Worm (Caenorhabditis elegans) whole organism, early embryonic: ENCODE data around the gene clec-224.

Experiments
- B0310.2 ChIP-seq: sonication (generic microtip); optimal IDR thresholded peaks from 2 replicates; lab custom pipeline; 2016; ENCODE audit warnings: mild to moderate bottlenecking, missing genetic modification characterization, missing compliant biosample characterization
- ama-1 ChIP-seq: fragments of 150-350 bp; optimal IDR thresholded peaks from 2 replicates; lab custom pipeline; 2014
- hmbx-1 ChIP-seq: sonication (generic microtip); optimal IDR thresholded peaks from 2 replicates; lab custom pipeline; 2016; ENCODE audit warnings: mild to moderate bottlenecking, missing genetic modification characterization, missing compliant biosample characterization
- hmg-4 ChIP-seq: fragments of 200-800 bp; sonication (Bioruptor generic); optimal IDR thresholded peaks from 2 replicates; lab custom pipeline; 2018; ENCODE audit warnings: mild to moderate bottlenecking, missing genetic modification characterization, missing compliant biosample characterization
- hnd-1 ChIP-seq: sonication (generic microtip); optimal IDR thresholded peaks from 2 replicates; lab custom pipeline; 2016; ENCODE audit warnings: missing genetic modification characterization, missing compliant biosample characterization
- scrt-1 ChIP-seq: fragments of 200-800 bp; sonication (Bioruptor generic); IDR thresholded peaks from 2 replicates; pipeline ENCODE4 v1.3.6; 2022; ENCODE audit warnings: missing genetic modification characterization, missing compliant biosample characterization
- sea-1 ChIP-seq: fragments of 200-800 bp; sonication (Bioruptor generic); conservative IDR thresholded peaks from 2 replicates; pipeline ENCODE4 v1.3.6; 2022; ENCODE audit warnings: missing genetic modification characterization, missing compliant biosample characterization
- tbx-11 ChIP-seq: fragments of 200-800 bp; sonication (Bioruptor generic); IDR thresholded peaks from 2 replicates; pipeline ENCODE4 v1.3.6; 2022; ENCODE audit warnings: missing genetic modification characterization, missing compliant biosample characterization
- tbx-37 ChIP-seq: fragments of 200-800 bp; sonication (Bioruptor generic); conservative IDR thresholded peaks from 2 replicates; pipeline ENCODE4 v1.3.6; 2022; ENCODE audit warnings: missing genetic modification reagents, missing genetic modification characterization, missing compliant biosample characterization
- tra-4 ChIP-seq: sonication (generic microtip); optimal IDR thresholded peaks from 2 replicates; lab custom pipeline; 2017; ENCODE audit warnings: missing genetic modification characterization, missing compliant biosample characterization

- TF ChIP-seq ama-1 (lab: Kevin White, UChicago) (no peak), tbx-11 (GFP tag; lab: Robert Waterston, UW) (no peak), hnd-1 (tag; lab: Kevin White, UChicago) (no peak), scrt-1 (GFP tag; lab: Robert Waterston, UW) (no peak), sea-1 (GFP tag; lab: Robert Waterston, UW) (no peak), hmbx-1 (tag; lab: Kevin White, UChicago) (no peak), tbx-37 (GFP tag; lab: Robert Waterston, UW) (no peak), B0310.2 (tag; lab: Kevin White, UChicago) (no peak), hmg-4 (GFP tag; lab: Kevin White, UChicago) (no peak), tra-4 (tag; lab: Kevin White, UChicago) (no peak)
Observed at ce11 chrV:12150607-12151006, 28.6 kb downstream of the clec-224 start, which contains the start of gene che-11.
